Fruit fly (Drosophila melanogaster) whole organism, embryonic: ENCODE measurements around the gene Bet5.

Experiments used
- B-H1 ChIP-seq: fragments of 200-800 bp; sonication (Bioruptor generic); IDR thresholded peaks from 3 replicates; pipeline ENCODE4 v1.3.6; 2022; ENCODE audit warnings: missing biosample characterization, missing genetic modification characterization
- Bgb ChIP-seq: fragments of 200-800 bp; sonication (Bioruptor generic); IDR thresholded peaks from 2 replicates; pipeline ENCODE4 v1.3.6; 2022; ENCODE audit warnings: missing biosample characterization, missing genetic modification characterization; ENCODE audit not compliant: partially characterized antibody
- CG10366 ChIP-seq: fragments of 200-800 bp; sonication (Bioruptor generic); IDR thresholded peaks from 2 replicates; pipeline ENCODE4 v1.3.6; 2022; ENCODE audit warnings: missing biosample characterization, missing genetic modification characterization
- CG12659 ChIP-seq: fragments of 200-800 bp; sonication (Bioruptor generic); optimal IDR thresholded peaks from 3 replicates; lab custom pipeline; 2017; ENCODE audit warnings: mild to moderate bottlenecking, missing biosample characterization, missing genetic modification reagents, missing genetic modification characterization
- CG12744 ChIP-seq: fragments of 200-800 bp; sonication (Bioruptor generic); optimal IDR thresholded peaks from 2 replicates; lab custom pipeline; 2016; ENCODE audit warnings: missing biosample characterization, missing genetic modification characterization
- CG14050 ChIP-seq: fragments of 200-800 bp; sonication (Bioruptor generic); IDR thresholded peaks from 3 replicates; pipeline ENCODE4 v1.3.6; 2022; ENCODE audit warnings: missing biosample characterization, missing genetic modification characterization
- CG14965 ChIP-seq: fragments of 200-800 bp; sonication (Bioruptor generic); optimal IDR thresholded peaks from 2 replicates; lab custom pipeline; 2016; ENCODE audit warnings: missing biosample characterization, missing genetic modification characterization, borderline replicate concordance
- CG3065 ChIP-seq: fragments of 200-800 bp; sonication (Bioruptor generic); optimal IDR thresholded peaks from 2 replicates; lab custom pipeline; 2016; ENCODE audit warnings: missing biosample characterization, missing genetic modification characterization
- CG3163 ChIP-seq: fragments of 200-800 bp; sonication (Bioruptor generic); optimal IDR thresholded peaks from 3 replicates; lab custom pipeline; 2016; ENCODE audit warnings: missing biosample characterization, missing genetic modification characterization
- CG4360 ChIP-seq: fragments of 200-800 bp; sonication (Bioruptor generic); IDR thresholded peaks from 2 replicates; pipeline ENCODE4 v1.3.6; 2022; ENCODE audit warnings: missing biosample characterization, missing genetic modification characterization
- CG7786 ChIP-seq: fragments of 200-800 bp; sonication (Bioruptor generic); optimal IDR thresholded peaks from 2 replicates; lab custom pipeline; 2016; ENCODE audit warnings: missing biosample characterization, missing genetic modification characterization
- CG7839 ChIP-seq: fragments of 200-800 bp; sonication (Bioruptor generic); optimal IDR thresholded peaks from 3 replicates; lab custom pipeline; 2018; ENCODE audit warnings: missing biosample characterization, mild to moderate bottlenecking, missing genetic modification characterization, moderate library complexity
- CG9609 ChIP-seq: fragments of 200-800 bp; sonication (Bioruptor generic); optimal IDR thresholded peaks from 3 replicates; lab custom pipeline; 2016; ENCODE audit warnings: missing biosample characterization, missing genetic modification characterization
- CG9727 ChIP-seq: fragments of 200-800 bp; sonication (Bioruptor generic); optimal IDR thresholded peaks from 3 replicates; lab custom pipeline; 2017; ENCODE audit warnings: missing biosample characterization, mild to moderate bottlenecking, missing genetic modification characterization
- CG9817 ChIP-seq: fragments of 200-800 bp; sonication (Bioruptor generic); optimal IDR thresholded peaks from 2 replicates; lab custom pipeline; 2018; ENCODE audit warnings: missing biosample characterization, mild to moderate bottlenecking, missing genetic modification characterization, moderate library complexity
- Dbx ChIP-seq: fragments of 200-800 bp; sonication (Bioruptor generic); IDR thresholded peaks from 3 replicates; pipeline ENCODE4 v1.3.6; 2022; ENCODE audit warnings: missing biosample characterization, missing genetic modification characterization
- E2f1 ChIP-seq: fragments of 200-800 bp; sonication (Bioruptor generic); IDR thresholded peaks from 2 replicates; pipeline ENCODE4 v1.3.6; 2022; ENCODE audit warnings: missing biosample characterization, missing genetic modification characterization
- ERR ChIP-seq: fragments of 200-800 bp; sonication (Bioruptor generic); optimal IDR thresholded peaks from 2 replicates; lab custom pipeline; 2016; ENCODE audit warnings: missing biosample characterization, missing genetic modification characterization
- Hand ChIP-seq: fragments of 200-800 bp; sonication (Bioruptor generic); optimal IDR thresholded peaks from 2 replicates; lab custom pipeline; 2017; ENCODE audit warnings: mild to moderate bottlenecking, missing biosample characterization, missing genetic modification reagents, missing genetic modification characterization
- Hmr ChIP-seq: fragments of 200-800 bp; sonication (Bioruptor generic); optimal IDR thresholded peaks from 3 replicates; lab custom pipeline; 2017; ENCODE audit warnings: mild to moderate bottlenecking, missing biosample characterization, missing genetic modification reagents, missing genetic modification characterization
- MESR4 ChIP-seq: fragments of 200-800 bp; sonication (Bioruptor generic); optimal IDR thresholded peaks from 2 replicates; lab custom pipeline; 2018; ENCODE audit warnings: missing biosample characterization, mild to moderate bottlenecking, missing genetic modification characterization, moderate library complexity
- NK7.1 ChIP-seq: fragments of 200-800 bp; sonication (Bioruptor generic); optimal IDR thresholded peaks from 3 replicates; lab custom pipeline; 2016; ENCODE audit warnings: missing biosample characterization, missing genetic modification characterization
- Nf-YC ChIP-seq: fragments of 200-800 bp; optimal IDR thresholded peaks from 3 replicates; lab custom pipeline; 2019; ENCODE audit warnings: missing biosample characterization, mild to moderate bottlenecking, missing genetic modification characterization, moderate library complexity
- Rx ChIP-seq: fragments of 200-800 bp; sonication (Bioruptor generic); IDR thresholded peaks from 2 replicates; pipeline ENCODE4 v1.3.6; 2022; ENCODE audit warnings: missing biosample characterization, missing genetic modification characterization
- Six4 ChIP-seq: fragments of 200-800 bp; sonication (Bioruptor generic); optimal IDR thresholded peaks from 2 replicates; lab custom pipeline; 2016; ENCODE audit warnings: missing biosample characterization, missing genetic modification characterization
- Sox100B ChIP-seq: fragments of 200-800 bp; sonication (Bioruptor generic); optimal IDR thresholded peaks from 3 replicates; lab custom pipeline; 2018; ENCODE audit warnings: missing biosample characterization, mild to moderate bottlenecking, missing genetic modification characterization
- TFAM ChIP-seq: fragments of 200-800 bp; sonication (Bioruptor generic); optimal IDR thresholded peaks from 2 replicates; lab custom pipeline; 2017; ENCODE audit warnings: missing biosample characterization, missing genetic modification characterization, inconsistent platforms
- ara ChIP-seq: fragments of 200-800 bp; sonication (Bioruptor generic); IDR thresholded peaks from 2 replicates; pipeline ENCODE4 v1.3.6; 2022; ENCODE audit warnings: missing biosample characterization, missing genetic modification characterization
- ase ChIP-seq: fragments of 200-800 bp; sonication (Bioruptor generic); IDR thresholded peaks from 3 replicates; pipeline ENCODE4 v1.3.6; 2022; ENCODE audit warnings: missing biosample characterization, missing genetic modification characterization
- bcd ChIP-seq: fragments of 200-800 bp; sonication (Bioruptor generic); optimal IDR thresholded peaks from 2 replicates; lab custom pipeline; 2017; ENCODE audit warnings: missing biosample characterization, mild to moderate bottlenecking, missing genetic modification characterization
- cato ChIP-seq: fragments of 200-800 bp; sonication (Bioruptor generic); optimal IDR thresholded peaks from 2 replicates; lab custom pipeline; 2016; ENCODE audit warnings: missing biosample characterization, missing genetic modification characterization, borderline replicate concordance
- danr ChIP-seq: fragments of 200-800 bp; sonication (Bioruptor generic); IDR thresholded peaks from 2 replicates; pipeline ENCODE4 v1.3.6; 2022; ENCODE audit warnings: missing biosample characterization, missing genetic modification characterization
- disco-r ChIP-seq: fragments of 200-800 bp; sonication (Bioruptor generic); optimal IDR thresholded peaks from 2 replicates; lab custom pipeline; 2016; ENCODE audit warnings: missing biosample characterization, missing genetic modification characterization
- dmrt11E ChIP-seq: fragments of 200-800 bp; sonication (Bioruptor generic); optimal IDR thresholded peaks from 3 replicates; lab custom pipeline; 2018; ENCODE audit warnings: missing biosample characterization, mild to moderate bottlenecking, missing genetic modification characterization, moderate library complexity
- ems ChIP-seq: fragments of 200-800 bp; sonication (Bioruptor generic); optimal IDR thresholded peaks from 3 replicates; lab custom pipeline; 2016; ENCODE audit warnings: missing biosample characterization, missing genetic modification characterization
- hth ChIP-seq: fragments of >200 bp; optimal IDR thresholded peaks from 2 replicates; lab custom pipeline; 2017; ENCODE audit warnings: inconsistent platforms
- ind ChIP-seq: fragments of 200-800 bp; sonication (Bioruptor generic); optimal IDR thresholded peaks from 3 replicates; lab custom pipeline; 2016; ENCODE audit warnings: missing biosample characterization, missing genetic modification characterization
- nau ChIP-seq: fragments of 200-800 bp; sonication (Bioruptor generic); optimal IDR thresholded peaks from 3 replicates; lab custom pipeline; 2017; ENCODE audit warnings: missing biosample characterization, mild to moderate bottlenecking, missing genetic modification characterization, missing genetic modification reagents
- otp ChIP-seq: fragments of 200-800 bp; sonication (Bioruptor generic); IDR thresholded peaks from 3 replicates; pipeline ENCODE4, ENCODE4 v1.3.6; 2022; ENCODE audit warnings: missing biosample characterization, missing genetic modification characterization
- pan ChIP-seq, 4 experiments: fragments of >200 bp in 3 of 4; fragments of 200-800 bp in 1 of 4; sonication (Bioruptor generic) in 1 of 4; optimal IDR thresholded peaks in 3 of 4; IDR thresholded peaks in 1 of 4; 2 replicates each; pipeline versions ENCODE4 v1.3.6 to Lab custom; 2017 to 2022; ENCODE audit warnings: missing biosample characterization in 2 of 4, missing genetic modification characterization in 2 of 4, mixed read lengths in 1 of 4
- prd ChIP-seq, 3 experiments: fragments of >200 bp in 2 of 3; fragments of 200-800 bp in 1 of 3; sonication (Bioruptor generic) in 1 of 3; optimal IDR thresholded peaks in 2 of 3; IDR thresholded peaks in 1 of 3; 2 replicates in 2 of 3; 3 replicates in 1 of 3; pipeline versions ENCODE4 v1.3.6 to Lab custom; 2017 to 2022; ENCODE audit warnings: missing biosample characterization in 1 of 3, missing genetic modification characterization in 1 of 3
- psq ChIP-seq: fragments of 200-800 bp; sonication (Bioruptor generic); optimal IDR thresholded peaks from 2 replicates; lab custom pipeline; 2017; ENCODE audit warnings: missing biosample characterization, missing genetic modification characterization
- sens ChIP-seq: fragments of 200-800 bp; sonication (Bioruptor generic); peaks from one replicate; lab custom pipeline; 2016; ENCODE audit warnings: missing biosample characterization, missing genetic modification characterization
- tna ChIP-seq: fragments of 200-800 bp; sonication (Bioruptor generic); IDR thresholded peaks from 2 replicates; pipeline ENCODE4 v1.3.6; 2022; ENCODE audit warnings: missing biosample characterization, missing genetic modification characterization; ENCODE audit not compliant: partially characterized antibody
- tup ChIP-seq: fragments of 200-800 bp; sonication (Bioruptor generic); optimal IDR thresholded peaks from 2 replicates; lab custom pipeline; 2016; ENCODE audit warnings: missing biosample characterization, mild to moderate bottlenecking, missing genetic modification characterization, moderate library complexity
- tx ChIP-seq: fragments of 200-800 bp; sonication (Bioruptor generic); optimal IDR thresholded peaks from 2 replicates; lab custom pipeline; 2016; ENCODE audit warnings: missing biosample characterization, missing genetic modification characterization
- unpg ChIP-seq: fragments of 200-800 bp; sonication (Bioruptor generic); optimal IDR thresholded peaks from 3 replicates; lab custom pipeline; 2018; ENCODE audit warnings: missing biosample characterization, mild to moderate bottlenecking, missing genetic modification characterization, moderate library complexity
- wor ChIP-seq: fragments of 200-800 bp; sonication (Bioruptor generic); IDR thresholded peaks from 2 replicates; pipeline ENCODE4 v1.3.6; 2022; ENCODE audit warnings: missing biosample characterization, missing genetic modification characterization

Gene Bet5

dm6 chr3R:30203104-30203986 lies 23.3 kb downstream of the Bet5 start (continued):
- no peak for TF ChIP-seq MESR4
- peak; percentile 97 for TF ChIP-seq NK7.1 (GFP tag; lab: Kevin White, UChicago)
- peak; percentile 87 for TF ChIP-seq CG3065 (GFP tag; lab: Kevin White, UChicago)
- peak; percentile 97 for TF ChIP-seq CG7839
- TF ChIP-seq Bgb (GFP tag; lab: Robert Waterston, UW): no peak
- peak; percentile 84 for TF ChIP-seq B-H1 (GFP tag; lab: Robert Waterston, UW)
- peak; percentile 71 for TF ChIP-seq dmrt11E (tag; lab: Kevin White, UChicago)
- peak; percentile 97 for TF ChIP-seq otp (GFP tag; lab: Robert Waterston, UW)
- TF ChIP-seq nau: peak; percentile 97
- TF ChIP-seq CG9817 (tag; lab: Kevin White, UChicago): peak; percentile 90
- peak; percentile 94 for TF ChIP-seq psq (GFP tag; lab: Kevin White, UChicago)
- peak; percentile 86 for TF ChIP-seq CG10366 (GFP tag; lab: Robert Waterston, UW)
- peak; percentile 96 for TF ChIP-seq Sox100B
- TF ChIP-seq CG12744 (GFP tag; lab: Kevin White, UChicago): peak; percentile 88
- peak; percentile 92 for TF ChIP-seq CG14965 (GFP tag; lab: Kevin White, UChicago)
- peak; percentile 77 for TF ChIP-seq cato (GFP tag; lab: Kevin White, UChicago)
- TF ChIP-seq tx (GFP tag; lab: Kevin White, UChicago): peak; percentile 96
- peak; percentile 93 for TF ChIP-seq E2f1 (GFP tag; lab: Robert Waterston, UW)
- no peak for TF ChIP-seq pan (optimal IDR thresholded peaks at IDR 0.05; lab: Kevin White, UChicago)
- TF ChIP-seq pan (GFP tag; optimal IDR thresholded peaks at IDR 0.05 in 1 of 2, IDR thresholded peaks at IDR 0.05 in 1 of 2): peak in 1 of 2 experiments; percentile 91
- peak; percentile 97 for TF ChIP-seq ERR (GFP tag; lab: Kevin White, UChicago)
- TF ChIP-seq tup (GFP tag; lab: Kevin White, UChicago): peak; percentile 95
- peak; percentile 96 for TF ChIP-seq CG14050 (GFP tag; lab: Robert Waterston, UW)
- TF ChIP-seq Dbx (GFP tag; lab: Robert Waterston, UW): peak; percentile 97
- peak; percentile 91 for TF ChIP-seq Rx (GFP tag; lab: Robert Waterston, UW)
- TF ChIP-seq CG4360: peak; percentile 18; the same call in 1 of the 2 replicates
- peak; percentile 99 for TF ChIP-seq ind (GFP tag; lab: Kevin White, UChicago)
- TF ChIP-seq CG3163 (GFP tag; lab: Kevin White, UChicago): peak; percentile 80
- TF ChIP-seq ems: peak; percentile 98
- TF ChIP-seq disco-r (GFP tag; lab: Kevin White, UChicago): peak; percentile 89
- peak; percentile 97 for TF ChIP-seq CG9727
- TF ChIP-seq sens (GFP tag; lab: Kevin White, UChicago): peak; percentile 100
- TF ChIP-seq Hand (GFP tag; lab: Kevin White, UChicago): peak; percentile 85
- peak; percentile 87 for TF ChIP-seq TFAM (GFP tag; lab: Kevin White, UChicago)
- peak; percentile 92 for TF ChIP-seq ase (GFP tag; lab: Robert Waterston, UW)
- peak; percentile 97 for TF ChIP-seq Six4
- TF ChIP-seq ara: peak; percentile 89
- peak; percentile 96 for TF ChIP-seq Hmr (GFP tag; lab: Kevin White, UChicago)
- TF ChIP-seq hth (lab: Kevin White, UChicago): no peak
- no peak for TF ChIP-seq prd (optimal IDR thresholded peaks at IDR 0.05; lab: Kevin White, UChicago)
- peak; percentile 95 for TF ChIP-seq prd (GFP tag; IDR thresholded peaks at IDR 0.05; lab: Robert Waterston, UW)
- peak; percentile 98 for TF ChIP-seq bcd
- TF ChIP-seq CG7786 (GFP tag; lab: Kevin White, UChicago): peak; percentile 96
- peak; percentile 95 for TF ChIP-seq CG9609 (GFP tag; lab: Kevin White, UChicago)
- peak; percentile 90 for TF ChIP-seq CG12659 (GFP tag; lab: Kevin White, UChicago)
- TF ChIP-seq unpg (GFP tag; lab: Kevin White, UChicago): peak; percentile 93
- peak; percentile 92 for TF ChIP-seq wor (GFP tag; lab: Robert Waterston, UW)
- peak; percentile 86 for TF ChIP-seq Nf-YC
- TF ChIP-seq tna (GFP tag; lab: Robert Waterston, UW): no peak
- peak; percentile 88 for TF ChIP-seq danr (GFP tag; lab: Robert Waterston, UW)
